Worm (Caenorhabditis elegans) whole organism, L2 larva: ENCODE data around the gene Y1B5A.1.

Experiments used
- F13H6.1 ChIP-seq: sonication (generic microtip); optimal IDR thresholded peaks from 2 replicates; lab custom pipeline; 2016; ENCODE audit warnings: missing genetic modification characterization, missing compliant biosample characterization
- R02D3.7 ChIP-seq: fragments of 150-350 bp; optimal IDR thresholded peaks from 2 replicates; lab custom pipeline; 2014; ENCODE audit warnings: missing biosample characterization, missing genetic modification characterization
- ama-1 ChIP-seq: fragments of 150-350 bp; optimal IDR thresholded peaks from 2 replicates; lab custom pipeline; 2018; ENCODE audit warnings: inconsistent platforms
- blmp-1 ChIP-seq: sonication (generic microtip); optimal IDR thresholded peaks from 2 replicates; lab custom pipeline; 2017; ENCODE audit warnings: missing genetic modification characterization, mild to moderate bottlenecking, missing compliant biosample characterization, antibody characterized with exemption, moderate library complexity; ENCODE audit not compliant: insufficient read depth
- ceh-82 ChIP-seq: fragments of 150-350 bp; optimal IDR thresholded peaks from 2 replicates; lab custom pipeline; 2014; ENCODE audit warnings: missing biosample characterization, missing genetic modification characterization
- nhr-11 ChIP-seq: fragments of 150-350 bp; optimal IDR thresholded peaks from 2 replicates; lab custom pipeline; 2014; ENCODE audit warnings: missing biosample characterization, missing genetic modification characterization
- nhr-12 ChIP-seq: fragments of 150-350 bp; optimal IDR thresholded peaks from 2 replicates; lab custom pipeline; 2014; ENCODE audit warnings: missing biosample characterization, missing genetic modification characterization
- nhr-237 ChIP-seq: fragments of 150-350 bp; optimal IDR thresholded peaks from 2 replicates; lab custom pipeline; 2014; ENCODE audit warnings: missing biosample characterization, missing genetic modification characterization
- nhr-6 ChIP-seq: fragments of 150-350 bp; optimal IDR thresholded peaks from 2 replicates; lab custom pipeline; 2014; ENCODE audit warnings: missing biosample characterization, missing genetic modification characterization
- sma-3 ChIP-seq: sonication (generic microtip); optimal IDR thresholded peaks from 2 replicates; lab custom pipeline; 2016; ENCODE audit warnings: missing genetic modification reagents, missing genetic modification characterization, missing compliant biosample characterization
- snpc-4 ChIP-seq: fragments of 150-350 bp; optimal IDR thresholded peaks from 2 replicates; lab custom pipeline; 2014; ENCODE audit warnings: missing biosample characterization, missing genetic modification characterization
- unc-55 ChIP-seq: fragments of 150-350 bp; sonication (generic microtip); optimal IDR thresholded peaks from 3 replicates; lab custom pipeline; 2014; ENCODE audit warnings: missing biosample characterization, missing genetic modification reagents, missing genetic modification characterization
- unc-62 ChIP-seq: fragments of 150-350 bp; optimal IDR thresholded peaks from 2 replicates; lab custom pipeline; 2014; ENCODE audit warnings: missing biosample characterization, missing genetic modification reagents, missing genetic modification characterization

DNA sequence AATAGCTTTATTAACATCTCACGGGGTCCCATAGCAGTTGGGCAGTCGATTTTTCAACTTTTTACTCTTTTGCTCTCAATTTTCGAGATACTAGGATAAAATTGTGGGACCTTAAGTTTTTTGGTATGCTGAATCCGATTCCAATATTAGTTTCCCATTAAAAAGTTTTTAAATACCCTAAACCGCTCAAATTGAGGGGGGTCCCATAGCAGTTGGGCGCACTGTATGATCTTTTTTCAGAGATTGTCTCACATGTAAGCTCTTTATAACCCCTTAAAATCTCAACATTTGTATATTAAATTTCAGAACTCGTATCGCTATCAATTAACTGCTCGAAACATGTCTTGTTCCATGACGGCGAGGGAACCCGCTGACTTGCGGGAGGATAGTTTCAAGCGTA lies 20.9 kb downstream of the Y1B5A.1 start, which contains the start of gene C36B7.2:
- TF ChIP-seq nhr-12 (tag; lab: Kevin White, UChicago) (no peak), F13H6.1 (tag; lab: Kevin White, UChicago) (no peak), nhr-11 (tag; lab: Kevin White, UChicago) (no peak), R02D3.7 (tag; lab: Kevin White, UChicago) (no peak), unc-62 (GFP tag; lab: Kevin White, UChicago) (no peak), ama-1 (lab: Kevin White, UChicago) (no peak), blmp-1 (tag; lab: Kevin White, UChicago) (no peak), nhr-6 (tag; lab: Kevin White, UChicago) (no peak), ceh-82 (tag; lab: Kevin White, UChicago) (no peak), snpc-4 (tag; lab: Kevin White, UChicago) (no peak), unc-55 (GFP tag; lab: Kevin White, UChicago) (no peak), sma-3 (GFP tag; lab: Kevin White, UChicago) (no peak), nhr-237 (tag; lab: Kevin White, UChicago) (no peak)
